Worm (Caenorhabditis elegans): ENCODE measurements around the gene R06F6.14.

DNA sequence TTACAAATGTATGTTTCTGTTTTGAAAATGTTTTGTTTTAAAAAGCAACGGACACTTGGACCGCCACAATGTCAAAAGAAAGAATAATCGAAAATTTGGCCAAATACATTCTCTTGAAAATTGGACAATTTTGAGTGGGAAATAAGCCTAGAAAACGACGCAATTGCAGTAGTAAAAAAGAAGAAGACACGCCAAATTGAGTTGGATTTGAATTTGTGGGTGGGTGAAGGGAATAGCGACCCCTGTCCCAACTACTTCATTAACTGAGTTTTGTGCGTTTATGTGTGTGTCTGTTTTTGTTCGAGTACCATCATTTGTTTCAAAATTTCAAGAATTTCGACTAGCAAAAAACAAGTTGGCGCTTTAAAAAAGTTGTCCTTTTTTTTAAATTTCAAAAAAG, 48.3 kb upstream of the R06F6.14 start:
- no peak for TF ChIP-seq cog-1 (tag; optimal IDR thresholded peaks at IDR 0.05)
- no peak for TF ChIP-seq klf-2 (GFP tag; conservative IDR thresholded peaks at IDR 0.05)
- no peak for TF ChIP-seq T22C8.4 (GFP tag; IDR thresholded peaks at IDR 0.05)
- TF ChIP-seq tab-1 (GFP tag; IDR thresholded peaks at IDR 0.05): no peak

Measured in whole organism, midembryonic.